Worm (Caenorhabditis elegans): ENCODE data around the gene T19H5.4.
A peak's percentile ranks its signal among the peaks of the same experiment; 100 is the strongest.

The T19H5.4 gene

ce11 chrII:9522986-9523385, 35.8 kb upstream of the T19H5.4 start, which contains the start of gene AH6.17:
AH6.17 (plus strand) TSS chrII:9523170.
- TF ChIP-seq nhr-23 (tag; optimal IDR thresholded peaks at IDR 0.05) (no peak), ceh-16 (tag; optimal IDR thresholded peaks at IDR 0.05) (no peak), nhr-10 (tag; optimal IDR thresholded peaks at IDR 0.05) (no peak), nhr-11 (tag; optimal IDR thresholded peaks at IDR 0.05) (no peak), crh-2 (tag; optimal IDR thresholded peaks at IDR 0.05) (no peak)

DNA sequence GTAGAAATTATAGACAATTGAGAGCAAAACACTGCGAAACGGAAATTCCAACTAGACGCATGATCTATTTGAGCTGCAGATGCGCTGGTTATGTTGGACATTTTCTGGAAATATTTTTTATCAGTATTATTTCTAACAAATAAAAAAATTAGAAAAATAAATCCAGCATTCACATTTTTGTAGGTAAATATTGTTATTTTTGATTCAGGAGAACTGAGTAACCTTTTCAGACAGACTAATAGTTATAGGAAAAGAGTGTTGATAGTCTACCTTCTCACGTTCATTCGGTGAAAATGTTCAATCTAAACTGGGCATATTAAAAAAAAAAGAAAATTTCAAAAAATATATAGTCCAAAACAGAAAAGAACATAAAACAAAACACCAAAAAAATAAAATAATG, 34.4 kb upstream of the T19H5.4 start, which contains the start of gene sra-1:
sra-1 (minus strand) TSS at position 101 of the 400 bp plus-strand sequence.
- TF ChIP-seq snpc-4 (tag; optimal IDR thresholded peaks at IDR 0.05) (no peak), unc-55 (GFP tag; optimal IDR thresholded peaks at IDR 0.05) (no peak), nhr-25 (tag; optimal IDR thresholded peaks at IDR 0.05) (no peak), lsy-2 (tag; optimal IDR thresholded peaks at IDR 0.05) (no peak), ztf-11 (tag; optimal IDR thresholded peaks at IDR 0.05) (no peak), nhr-6 (tag; optimal IDR thresholded peaks at IDR 0.05) (no peak), gmeb-1 (tag; optimal IDR thresholded peaks at IDR 0.05) (no peak), crh-2 (tag; optimal IDR thresholded peaks at IDR 0.05) (no peak), nhr-11 (tag; optimal IDR thresholded peaks at IDR 0.05) (no peak), R02D3.7 (tag; optimal IDR thresholded peaks at IDR 0.05) (no peak), ama-1 (optimal IDR thresholded peaks at IDR 0.05) (no peak), elt-3 (tag; optimal IDR thresholded peaks at IDR 0.05) (no peak), mbf-1 (tag; optimal IDR thresholded peaks at IDR 0.05) (no peak), mab-5 (tag; optimal IDR thresholded peaks at IDR 0.05) (no peak), skn-1 (tag; optimal IDR thresholded peaks at IDR 0.05) (no peak), ztf-4 (tag; optimal IDR thresholded peaks at IDR 0.05) (no peak)

- TF ChIP-seq egl-27 (tag; optimal IDR thresholded peaks at IDR 0.05) (no peak), mab-5 (tag; optimal IDR thresholded peaks at IDR 0.05) (no peak)
Measured at ce11 chrII:9518781-9519180, 31.6 kb upstream of the T19H5.4 start, which contains the start of the genes sfxn-1.1 and AH6.3. sfxn-1.1 (minus strand) TSS chrII:9518881. AH6.3 (plus strand) TSS chrII:9519055.

DNA sequence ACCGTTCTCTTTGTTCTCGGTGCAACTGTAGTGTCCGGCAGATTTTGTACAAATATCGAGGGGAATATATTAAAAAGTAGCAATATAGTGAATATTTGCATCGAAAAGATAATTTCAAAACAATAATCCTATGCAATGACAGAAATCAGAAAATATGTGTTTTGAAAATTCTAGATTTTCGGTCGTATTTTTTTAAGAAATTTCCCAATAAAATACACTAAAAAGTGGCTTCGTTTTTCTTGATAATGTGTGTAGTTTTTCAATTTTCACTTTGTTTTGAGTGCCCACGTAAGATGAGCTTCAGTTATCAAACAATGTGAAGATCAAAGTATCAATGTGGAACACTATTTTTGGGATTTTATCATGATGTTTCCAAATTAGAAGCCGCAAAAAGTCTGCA, 29.6 kb upstream of the T19H5.4 start, which contains the start of gene gcy-1:
gcy-1 (minus strand) TSS at position 101 of the 400 bp plus-strand sequence.
- TF ChIP-seq nhr-77 (tag; optimal IDR thresholded peaks at IDR 0.05): no peak
- TF ChIP-seq nhr-23 (tag; optimal IDR thresholded peaks at IDR 0.05): no peak
- TF ChIP-seq crh-2 (tag; optimal IDR thresholded peaks at IDR 0.05): no peak
- no peak for TF ChIP-seq lin-39 (tag; optimal IDR thresholded peaks at IDR 0.05)
- no peak for TF ChIP-seq sma-9 (GFP tag; optimal IDR thresholded peaks at IDR 0.05)
- no peak for TF ChIP-seq sma-9 (tag; optimal IDR thresholded peaks at IDR 0.05)

DNA sequence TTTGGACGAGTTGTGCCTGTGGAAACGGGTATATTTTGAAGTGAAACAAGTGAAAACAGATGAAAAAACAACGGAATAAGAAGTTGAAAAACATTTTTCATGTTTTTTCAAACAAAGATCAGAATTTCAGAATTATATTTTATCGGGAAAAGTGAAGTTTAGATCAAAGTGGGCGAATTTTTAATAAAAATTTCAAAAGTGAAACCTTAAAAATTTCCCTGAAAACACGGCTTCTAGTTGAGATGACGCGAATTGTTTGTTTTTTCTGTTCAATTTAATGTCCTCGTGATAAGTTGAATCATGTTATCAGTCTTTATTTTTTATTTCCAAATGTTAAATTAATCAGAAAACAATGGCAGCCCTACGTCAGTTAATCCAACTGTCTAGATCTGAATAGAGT, 20.0 kb upstream of the T19H5.4 start, which contains the start of gene gcy-3:
gcy-3 (minus strand) TSS at position 101 of the 400 bp plus-strand sequence.
- no peak for TF ChIP-seq ztf-4 (tag; optimal IDR thresholded peaks at IDR 0.05)
- TF ChIP-seq F13H6.1 (tag; optimal IDR thresholded peaks at IDR 0.05): no peak
- TF ChIP-seq egl-27 (tag; optimal IDR thresholded peaks at IDR 0.05): no peak

DNA sequence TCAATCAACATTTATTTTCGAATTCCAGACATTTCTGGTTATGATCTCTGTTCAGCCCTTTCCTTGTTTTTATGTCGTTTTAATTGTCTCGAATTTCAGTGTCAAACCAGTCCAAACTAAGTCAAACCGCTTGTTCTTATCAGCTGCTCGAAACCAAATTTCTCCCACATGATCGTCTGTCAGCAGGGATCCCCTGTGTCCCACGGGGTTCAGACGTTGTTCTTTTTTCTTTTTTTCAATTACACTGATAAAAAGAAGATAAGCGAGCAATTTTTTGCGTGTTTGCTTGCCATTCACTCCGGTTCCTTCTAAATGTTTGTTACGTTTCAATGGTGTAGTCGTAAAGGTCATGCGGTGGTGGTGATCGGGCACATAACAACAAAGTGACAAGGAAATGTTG, 14.8 kb upstream of the T19H5.4 start:
- TF ChIP-seq crh-2 (tag; optimal IDR thresholded peaks at IDR 0.05) (peak; percentile 63), ztf-4 (tag; optimal IDR thresholded peaks at IDR 0.05) (no peak), nhr-25 (tag; optimal IDR thresholded peaks at IDR 0.05) (no peak), Y55F3AM.14 (GFP tag; optimal IDR thresholded peaks at IDR 0.05) (no peak), lin-39 (tag; optimal IDR thresholded peaks at IDR 0.05) (no peak), gmeb-1 (tag; optimal IDR thresholded peaks at IDR 0.05) (peak; percentile 46), mab-5 (tag; optimal IDR thresholded peaks at IDR 0.05) (no peak), ceh-82 (tag; optimal IDR thresholded peaks at IDR 0.05) (no peak), egl-27 (tag; optimal IDR thresholded peaks at IDR 0.05) (no peak), snpc-4 (tag; optimal IDR thresholded peaks at IDR 0.05) (no peak), alr-1 (tag; optimal IDR thresholded peaks at IDR 0.05) (no peak), unc-62 (GFP tag; optimal IDR thresholded peaks at IDR 0.05) (no peak), sma-9 (GFP tag; optimal IDR thresholded peaks at IDR 0.05) (peak; percentile 78), sma-9 (tag; optimal IDR thresholded peaks at IDR 0.05) (no peak), sma-3 (GFP tag; optimal IDR thresholded peaks at IDR 0.05) (peak; percentile 8), nhr-10 (tag; optimal IDR thresholded peaks at IDR 0.05) (no peak), F13H6.1 (tag; optimal IDR thresholded peaks at IDR 0.05) (peak; percentile 72), nhr-11 (tag; optimal IDR thresholded peaks at IDR 0.05) (no peak)

DNA sequence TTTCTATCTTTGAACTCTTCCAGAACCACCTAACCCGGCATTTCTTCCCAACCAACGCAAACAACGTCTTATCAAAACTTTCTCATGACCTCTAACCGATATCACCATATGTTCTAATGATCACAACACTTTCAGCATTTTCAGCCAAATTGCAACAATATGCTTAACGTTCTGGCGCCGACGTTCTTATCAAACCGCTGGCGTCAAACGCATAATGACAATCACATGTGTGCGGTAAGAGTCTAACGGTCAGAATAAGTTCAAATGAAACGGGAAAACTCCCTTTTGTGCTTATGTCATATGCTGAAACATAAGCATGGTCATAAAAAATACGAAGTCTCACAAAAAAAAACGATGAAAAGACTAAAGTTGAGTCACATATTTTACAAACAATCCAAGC, 13.7 kb upstream of the T19H5.4 start:
- no peak for TF ChIP-seq nhr-25 (tag; optimal IDR thresholded peaks at IDR 0.05)
- peak; percentile 46 for TF ChIP-seq gmeb-1 (tag; optimal IDR thresholded peaks at IDR 0.05)
- peak; percentile 49 for TF ChIP-seq sma-3 (GFP tag; optimal IDR thresholded peaks at IDR 0.05)
- no peak for TF ChIP-seq nhr-12 (tag; optimal IDR thresholded peaks at IDR 0.05)
- no peak for TF ChIP-seq aly-2 (tag; optimal IDR thresholded peaks at IDR 0.05)
- peak; percentile 7 for TF ChIP-seq nhr-129 (tag; optimal IDR thresholded peaks at IDR 0.05)
- TF ChIP-seq crh-2 (tag; optimal IDR thresholded peaks at IDR 0.05): peak; percentile 66
- TF ChIP-seq unc-39 (tag; optimal IDR thresholded peaks at IDR 0.05): no peak
- no peak for TF ChIP-seq R02D3.7 (tag; optimal IDR thresholded peaks at IDR 0.05)
- TF ChIP-seq nhr-10 (tag; optimal IDR thresholded peaks at IDR 0.05): no peak
- no peak for TF ChIP-seq sem-4 (tag; optimal IDR thresholded peaks at IDR 0.05)
- peak; percentile 92 for TF ChIP-seq sma-9 (GFP tag; optimal IDR thresholded peaks at IDR 0.05)
- TF ChIP-seq sma-9 (tag; optimal IDR thresholded peaks at IDR 0.05): no peak
- TF ChIP-seq fos-1 (tag; optimal IDR thresholded peaks at IDR 0.05): peak; percentile 78
- peak in 1 of 2 experiments; percentile 63 for TF ChIP-seq mdl-1 (tag; optimal IDR thresholded peaks at IDR 0.05)
- TF ChIP-seq F13H6.1 (tag; optimal IDR thresholded peaks at IDR 0.05): peak; percentile 78
